Fruit fly (Drosophila melanogaster): ENCODE measurements around the gene slp2.

The slp2 gene

DNA sequence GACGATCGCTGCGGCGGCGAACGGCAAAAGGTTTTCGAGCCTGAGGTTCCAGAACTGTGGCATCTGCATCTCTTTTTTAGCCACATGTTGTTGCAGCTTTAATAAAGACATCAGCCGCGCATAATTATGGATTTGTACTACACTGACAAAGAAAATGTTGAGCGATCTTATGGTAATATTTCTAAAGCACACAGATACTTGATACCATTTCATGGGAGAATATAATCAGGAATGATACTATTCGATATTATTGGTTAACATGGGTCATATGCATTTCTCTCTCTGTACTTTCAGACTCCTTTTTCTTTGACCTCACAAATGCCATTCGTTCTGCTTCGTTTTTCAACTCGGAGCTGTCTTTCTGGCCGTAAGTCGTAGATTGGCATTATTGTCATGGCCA, 15.5 kb downstream of the slp2 start (continued):
- TF ChIP-seq CG42726 (GFP tag; IDR thresholded peaks at IDR 0.05; ENCODE audit: partially characterized antibody) (no peak), CG2120 (GFP tag; optimal IDR thresholded peaks at IDR 0.05) (no peak), dati (GFP tag; IDR thresholded peaks at IDR 0.05) (no peak), CG11247 (GFP tag; IDR thresholded peaks at IDR 0.05) (no peak), CG15696 (tag; optimal IDR thresholded peaks at IDR 0.05) (peak; percentile 52), CG8290 (GFP tag; optimal IDR thresholded peaks at IDR 0.05) (no peak), CG8290 (tag; optimal IDR thresholded peaks at IDR 0.05) (peak in 1 of 2 experiments; percentile 28), Hr3 (GFP tag; optimal IDR thresholded peaks at IDR 0.05) (no peak), tio (GFP tag; optimal IDR thresholded peaks at IDR 0.05) (peak; percentile 39), repo (GFP tag; optimal IDR thresholded peaks at IDR 0.05) (no peak), Chrac-16 (GFP tag; optimal IDR thresholded peaks at IDR 0.05) (peak; percentile 24), CG18262 (tag; optimal IDR thresholded peaks at IDR 0.05) (peak; percentile 69), CG12659 (GFP tag; optimal IDR thresholded peaks at IDR 0.05) (no peak), mirr (GFP tag; optimal IDR thresholded peaks at IDR 0.05) (no peak), ci (GFP tag; IDR thresholded peaks at IDR 0.05) (peak; percentile 63; the same call in 1 of the 3 replicates), D (optimal IDR thresholded peaks at IDR 0.05) (no peak), D (GFP tag; optimal IDR thresholded peaks at IDR 0.05) (peak; percentile 61), inv (GFP tag; IDR thresholded peaks at IDR 0.05; ENCODE audit: partially characterized antibody) (no peak), Lhr (GFP tag; optimal IDR thresholded peaks at IDR 0.05) (no peak), gfzf (GFP tag; optimal IDR thresholded peaks at IDR 0.05) (no peak), lmd (GFP tag; IDR thresholded peaks at IDR 0.05) (no peak), Hey (tag; optimal IDR thresholded peaks at IDR 0.05) (no peak), Kr (GFP tag; optimal IDR thresholded peaks at IDR 0.05) (no peak), Bdp1 (GFP tag; optimal IDR thresholded peaks at IDR 0.05) (no peak), maf-S (GFP tag; optimal IDR thresholded peaks at IDR 0.05) (no peak), Nf-YA (GFP tag; IDR thresholded peaks at IDR 0.05) (no peak), CG8765 (GFP tag; IDR thresholded peaks at IDR 0.05) (peak; percentile 50; the same call in 1 of the 2 replicates), CG6254 (GFP tag; optimal IDR thresholded peaks at IDR 0.05) (peak; percentile 38), grau (tag; optimal IDR thresholded peaks at IDR 0.05) (peak; percentile 44), peb (GFP tag; IDR thresholded peaks at IDR 0.05) (no peak), CG12155 (GFP tag; optimal IDR thresholded peaks at IDR 0.05) (no peak), Fer1 (GFP tag; optimal IDR thresholded peaks at IDR 0.05) (no peak), CG12299 (tag; optimal IDR thresholded peaks at IDR 0.05) (no peak), otp (GFP tag; IDR thresholded peaks at IDR 0.05) (no peak), CG3163 (GFP tag; optimal IDR thresholded peaks at IDR 0.05) (no peak), gsb (GFP tag; IDR thresholded peaks at IDR 0.05) (no peak), Hmx (GFP tag; optimal IDR thresholded peaks at IDR 0.05) (no peak), Poxn (GFP tag; IDR thresholded peaks at IDR 0.05) (no peak), CG10209 (GFP tag; optimal IDR thresholded peaks at IDR 0.05) (no peak), Elba2 (GFP tag; optimal IDR thresholded peaks at IDR 0.05) (no peak), BtbVII (GFP tag; optimal IDR thresholded peaks at IDR 0.05) (no peak), CG43689 (GFP tag; IDR thresholded peaks at IDR 0.05) (no peak), CG17328 (GFP tag; IDR thresholded peaks at IDR 0.05) (peak; percentile 65), hb (GFP tag; IDR thresholded peaks at IDR 0.05; ENCODE audit: partially characterized antibody) (no peak), CG14710 (tag; optimal IDR thresholded peaks at IDR 0.05) (peak; percentile 63), MTF-1 (GFP tag; optimal IDR thresholded peaks at IDR 0.05; ENCODE audit: borderline replicate concordance) (peak; percentile 9), ttk (GFP tag; IDR thresholded peaks at IDR 0.05) (no peak), gt (GFP tag; IDR thresholded peaks at IDR 0.05) (no peak), CG4328 (GFP tag; optimal IDR thresholded peaks at IDR 0.05) (no peak), Hand (GFP tag; optimal IDR thresholded peaks at IDR 0.05) (no peak), gce (GFP tag; IDR thresholded peaks at IDR 0.05) (peak; percentile 50; the same call in 1 of the 3 replicates), CG30403 (GFP tag; optimal IDR thresholded peaks at IDR 0.05) (peak; percentile 19), CG17802 (tag; optimal IDR thresholded peaks at IDR 0.05) (no peak)
